Fruit fly (Drosophila melanogaster): ENCODE data around the gene Fancm.

Fancm gene

DNA sequence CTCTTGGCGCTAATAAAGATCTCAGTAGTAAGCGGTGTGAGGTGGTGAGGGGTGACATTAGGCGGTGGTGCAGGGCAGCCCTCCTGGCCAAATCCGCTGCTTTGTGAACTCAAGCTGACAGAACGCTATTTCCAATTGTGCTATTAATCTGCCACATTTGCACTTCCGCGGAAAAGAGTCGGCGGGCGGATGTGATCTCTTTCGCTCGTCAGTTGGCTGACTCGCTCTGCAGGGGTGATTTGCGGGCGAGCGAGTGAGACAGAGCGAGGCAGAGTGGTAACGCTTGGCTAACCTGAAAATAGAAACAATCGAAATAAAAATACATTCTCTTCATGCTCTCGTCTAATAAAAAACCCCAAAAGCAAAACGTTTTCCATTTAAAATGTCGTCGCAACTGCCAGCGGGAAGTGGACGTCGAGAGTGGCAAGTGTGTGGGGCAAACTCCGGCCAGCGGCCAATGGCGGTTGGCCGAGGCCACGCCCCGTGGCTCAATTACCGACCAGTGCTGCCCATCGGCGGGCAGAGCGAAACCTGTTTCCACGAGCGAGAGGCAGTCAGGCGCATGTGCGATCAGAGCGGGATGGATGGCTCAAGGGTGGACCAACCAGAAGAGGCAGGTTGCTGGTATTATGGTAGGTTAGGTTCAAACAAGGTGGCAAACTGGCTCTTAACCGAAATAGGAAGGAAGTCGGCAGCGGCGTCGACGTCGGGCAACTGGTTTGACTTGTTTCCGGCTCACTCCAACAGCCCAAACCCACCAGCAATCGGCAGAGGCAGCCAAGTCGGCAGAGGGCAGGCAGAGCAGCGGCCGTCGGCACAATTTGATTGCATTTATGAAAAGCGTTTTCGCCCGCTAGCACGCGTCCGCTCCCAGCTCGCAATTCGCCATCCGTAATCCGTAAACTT is 17.3 kb downstream of the Fancm start, which contains the start of gene C15:
Gene C15 (plus strand): TSS at position 856 of the 906 bp plus-strand sequence.
- no peak for TF ChIP-seq noc (tag; optimal IDR thresholded peaks at IDR 0.05)

DNA sequence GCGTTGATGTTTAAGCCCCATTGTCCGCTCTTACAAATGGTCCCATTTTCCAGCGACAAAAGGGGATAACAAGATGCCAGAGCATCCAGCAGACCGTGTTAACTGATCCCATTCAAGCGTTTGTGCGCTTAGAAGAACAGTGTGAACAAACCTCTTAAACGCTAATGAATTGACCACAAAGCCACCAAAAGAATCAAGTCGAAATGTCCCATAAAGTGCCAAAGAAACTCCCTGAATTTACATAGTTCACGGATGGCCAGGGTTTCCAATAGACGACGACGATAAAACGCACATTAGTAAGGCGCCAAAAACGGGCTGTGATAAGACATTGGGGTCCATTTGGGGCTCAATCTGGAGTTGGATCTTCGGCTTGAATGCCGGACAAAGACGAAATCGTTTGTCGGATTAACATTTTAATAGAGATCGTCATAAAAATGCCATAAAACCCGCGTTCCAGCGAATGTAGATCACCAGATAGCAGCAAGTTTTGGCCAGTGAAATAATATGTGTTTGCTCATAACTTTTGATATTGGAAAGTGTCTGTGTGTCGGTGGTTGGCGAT is 19.2 kb downstream of the Fancm start:
- TF ChIP-seq noc (tag; optimal IDR thresholded peaks at IDR 0.05), result no peak

DNA sequence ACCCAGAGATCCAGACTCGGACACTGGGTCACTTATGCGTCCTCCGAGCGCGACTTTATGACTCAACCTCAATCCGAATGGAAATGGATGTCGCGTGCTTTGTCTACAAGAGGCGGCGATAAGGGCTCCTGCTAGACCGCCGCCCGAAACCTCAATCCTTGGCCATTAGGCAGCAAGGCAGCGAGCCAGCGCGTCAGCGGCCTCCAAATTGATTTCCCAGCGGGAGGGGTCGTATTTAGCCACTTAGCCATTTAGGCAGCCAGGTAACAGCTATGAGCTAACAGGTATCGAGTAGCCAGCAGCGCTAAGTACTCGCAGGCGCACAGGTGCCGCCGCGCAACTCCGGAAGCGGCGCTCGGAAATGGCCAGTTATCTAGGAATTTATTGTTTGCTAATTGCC is 24.1 kb downstream of the Fancm start:
- no peak for TF ChIP-seq noc (tag; optimal IDR thresholded peaks at IDR 0.05)

DNA sequence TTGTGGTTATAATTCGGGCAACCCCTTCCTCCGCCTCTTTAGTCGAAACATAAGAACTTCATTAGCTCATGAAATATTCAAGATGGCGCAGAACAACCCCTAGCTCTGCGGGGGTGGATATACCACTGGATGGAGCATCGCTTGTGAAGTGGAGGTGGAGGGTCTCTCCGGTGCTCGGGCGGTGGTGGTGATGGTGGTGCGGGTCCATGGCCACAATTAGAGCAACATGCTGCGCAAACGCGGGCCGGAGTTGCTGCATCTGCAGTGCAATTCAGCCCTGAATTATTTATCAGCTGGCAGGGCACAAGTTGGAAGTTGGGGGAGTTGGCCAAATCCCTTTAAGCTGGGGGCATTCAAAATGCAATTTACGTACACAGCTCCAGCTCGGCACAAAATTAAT is 28.9 kb downstream of the Fancm start:
- TF ChIP-seq noc (tag; optimal IDR thresholded peaks at IDR 0.05), result no peak

dm6 chr3R:21520183-21520582 is 38.1 kb downstream of the Fancm start:
- peak; percentile 36 for TF ChIP-seq noc (tag; optimal IDR thresholded peaks at IDR 0.05)

- TF ChIP-seq noc (tag; optimal IDR thresholded peaks at IDR 0.05), result no peak
Measured at dm6 chr3R:21520756-21521155, 38.6 kb downstream of the Fancm start, which contains the start of gene sp3. TSS of gene sp3 (plus strand) at chr3R:21520928.

dm6 chr3R:21521780-21522179 is 39.7 kb downstream of the Fancm start:
- TF ChIP-seq noc (tag; optimal IDR thresholded peaks at IDR 0.05), result no peak

- TF ChIP-seq noc (tag; optimal IDR thresholded peaks at IDR 0.05), result no peak
Measured at dm6 chr3R:21524574-21524973, 42.4 kb downstream of the Fancm start.

dm6 chr3R:21528529-21528928 is 46.4 kb downstream of the Fancm start:
- no peak for TF ChIP-seq noc (tag; optimal IDR thresholded peaks at IDR 0.05)

- no peak for TF ChIP-seq noc (tag; optimal IDR thresholded peaks at IDR 0.05)
Measured at dm6 chr3R:21534256-21534655, 52.1 kb downstream of the Fancm start.

dm6 chr3R:21534697-21535676 is 52.9 kb downstream of the Fancm start:
- no peak for TF ChIP-seq noc (tag; optimal IDR thresholded peaks at IDR 0.05)
